Fruit fly (Drosophila melanogaster) whole organism, embryonic: ENCODE data around the gene pnt.
A peak's percentile ranks its signal among the peaks of the same experiment; 100 is the strongest.

ENCODE experiments used
- ATbp ChIP-seq: fragments of 200-800 bp; sonication (Bioruptor generic); optimal IDR thresholded peaks from 2 replicates; lab custom pipeline; 2017; ENCODE audit warnings: missing biosample characterization, mild to moderate bottlenecking, missing genetic modification characterization, missing genetic modification reagents
- Atf-2 ChIP-seq: fragments of 200-800 bp; sonication (Bioruptor generic); optimal IDR thresholded peaks from 2 replicates; lab custom pipeline; 2016; ENCODE audit warnings: missing biosample characterization, missing genetic modification characterization
- CG10274 ChIP-seq: fragments of 200-800 bp; sonication (Bioruptor generic); optimal IDR thresholded peaks from 3 replicates; lab custom pipeline; 2017; ENCODE audit warnings: missing biosample characterization, mild to moderate bottlenecking, missing genetic modification characterization
- CG10462 ChIP-seq: fragments of 200-800 bp; sonication (Bioruptor generic); optimal IDR thresholded peaks from 2 replicates; lab custom pipeline; 2016; ENCODE audit warnings: missing biosample characterization, missing genetic modification characterization
- CG1233 ChIP-seq: fragments of 200-800 bp; sonication (Bioruptor generic); optimal IDR thresholded peaks from 4 replicates; lab custom pipeline; 2018; ENCODE audit warnings: missing biosample characterization, mild to moderate bottlenecking, missing genetic modification characterization
- CG13424 ChIP-seq: fragments of 200-800 bp; sonication (Bioruptor generic); optimal IDR thresholded peaks from 2 replicates; lab custom pipeline; 2019; ENCODE audit warnings: missing biosample characterization, mild to moderate bottlenecking, missing genetic modification characterization, moderate library complexity
- CG14014 ChIP-seq: fragments of 200-800 bp; sonication (Bioruptor generic); IDR thresholded peaks from 2 replicates; pipeline ENCODE4 v1.3.6; 2022; ENCODE audit warnings: missing biosample characterization, missing genetic modification characterization
- CG14050 ChIP-seq: fragments of 200-800 bp; sonication (Bioruptor generic); IDR thresholded peaks from 3 replicates; pipeline ENCODE4 v1.3.6; 2022; ENCODE audit warnings: missing biosample characterization, missing genetic modification characterization
- CG18599 ChIP-seq: fragments of 200-800 bp; sonication (Bioruptor generic); optimal IDR thresholded peaks from 3 replicates; lab custom pipeline; 2017; ENCODE audit warnings: missing biosample characterization, missing genetic modification characterization, mild to moderate bottlenecking, moderate library complexity, missing genetic modification reagents
- CG2202 ChIP-seq: fragments of 200-800 bp; sonication (Bioruptor generic); optimal IDR thresholded peaks from 2 replicates; lab custom pipeline; 2018; ENCODE audit warnings: missing biosample characterization, mild to moderate bottlenecking, missing genetic modification characterization
- CG2678 ChIP-seq: fragments of 200-800 bp; sonication (Bioruptor generic); optimal IDR thresholded peaks from 3 replicates; lab custom pipeline; 2019; ENCODE audit warnings: missing biosample characterization, mild to moderate bottlenecking, missing genetic modification characterization, moderate library complexity
- CG2889 ChIP-seq: fragments of 200-800 bp; sonication (Bioruptor generic); IDR thresholded peaks from 3 replicates; pipeline ENCODE4 v1.3.6; 2022; ENCODE audit warnings: missing biosample characterization, missing genetic modification characterization
- CG32767 ChIP-seq: fragments of 200-800 bp; sonication (Bioruptor generic); IDR thresholded peaks from 2 replicates; pipeline ENCODE4 v1.3.6; 2022; ENCODE audit warnings: missing biosample characterization, missing genetic modification characterization
- CG33213 ChIP-seq: fragments of 200-800 bp; sonication (Bioruptor generic); optimal IDR thresholded peaks from 3 replicates; lab custom pipeline; 2016; ENCODE audit warnings: missing biosample characterization, missing genetic modification characterization
- CG43689 ChIP-seq: fragments of 200-800 bp; sonication (Bioruptor generic); IDR thresholded peaks from 2 replicates; pipeline ENCODE4 v1.3.6; 2022; ENCODE audit warnings: missing biosample characterization, missing genetic modification characterization
- CG4854 ChIP-seq: fragments of 200-800 bp; sonication (Bioruptor generic); optimal IDR thresholded peaks from 2 replicates; lab custom pipeline; 2016; ENCODE audit warnings: missing biosample characterization, missing genetic modification characterization, inconsistent platforms
- CG6254 ChIP-seq: fragments of 200-800 bp; sonication (Bioruptor generic); optimal IDR thresholded peaks from 3 replicates; lab custom pipeline; 2017; ENCODE audit warnings: mild to moderate bottlenecking, missing biosample characterization, missing genetic modification reagents, missing genetic modification characterization
- CG6272 ChIP-seq: fragments of 200-800 bp; sonication (Bioruptor generic); IDR thresholded peaks from 2 replicates; pipeline ENCODE4 v1.3.6; 2022; ENCODE audit warnings: missing biosample characterization, missing genetic modification characterization
- Camta ChIP-seq: fragments of 200-800 bp; sonication (Bioruptor generic); optimal IDR thresholded peaks from 2 replicates; lab custom pipeline; 2016; ENCODE audit warnings: missing biosample characterization, missing genetic modification characterization
- CkIIα-i1 ChIP-seq: fragments of 200-800 bp; sonication (Bioruptor generic); IDR thresholded peaks from 2 replicates; pipeline ENCODE4 v1.3.6; 2022; ENCODE audit warnings: missing biosample characterization, missing genetic modification characterization
- D19B ChIP-seq: fragments of 200-800 bp; sonication (Bioruptor generic); optimal IDR thresholded peaks from 2 replicates; lab custom pipeline; 2017; ENCODE audit warnings: missing biosample characterization, mild to moderate bottlenecking, missing genetic modification characterization
- Dbx ChIP-seq: fragments of 200-800 bp; sonication (Bioruptor generic); IDR thresholded peaks from 3 replicates; pipeline ENCODE4 v1.3.6; 2022; ENCODE audit warnings: missing biosample characterization, missing genetic modification characterization
- Dll ChIP-seq: fragments of 200-800 bp; sonication (Bioruptor generic); IDR thresholded peaks from 4 replicates; pipeline ENCODE4 v1.3.6; 2022; ENCODE audit warnings: missing biosample characterization, missing genetic modification characterization; ENCODE audit not compliant: partially characterized antibody
- E2f2 ChIP-seq: fragments of 200-800 bp; sonication (Bioruptor generic); IDR thresholded peaks from 2 replicates; pipeline ENCODE4 v1.3.6; 2022; ENCODE audit warnings: missing biosample characterization, missing genetic modification characterization
- GATAe ChIP-seq: fragments of 200-800 bp; sonication (Bioruptor generic); conservative IDR thresholded peaks from 2 replicates; pipeline ENCODE4 v1.3.6; 2022; ENCODE audit warnings: missing biosample characterization, missing genetic modification characterization
- Gug ChIP-seq: fragments of 200-800 bp; sonication (Bioruptor generic); IDR thresholded peaks from 4 replicates; pipeline ENCODE4 v1.3.6; 2022; ENCODE audit warnings: missing biosample characterization, missing genetic modification characterization
- H2.0 ChIP-seq: fragments of 200-800 bp; sonication (Bioruptor generic); IDR thresholded peaks from 2 replicates; pipeline ENCODE4 v1.3.6; 2022; ENCODE audit warnings: missing biosample characterization, missing genetic modification characterization
- HLHmδ ChIP-seq: fragments of 200-800 bp; sonication (Bioruptor generic); optimal IDR thresholded peaks from 2 replicates; lab custom pipeline; 2018; ENCODE audit warnings: missing biosample characterization, mild to moderate bottlenecking, missing genetic modification characterization, moderate library complexity
- Oaz ChIP-seq: fragments of 200-800 bp; sonication (Bioruptor generic); IDR thresholded peaks from 2 replicates; pipeline ENCODE4 v1.3.6; 2022; ENCODE audit warnings: missing biosample characterization, missing genetic modification characterization
- ap ChIP-seq: fragments of 200-800 bp; sonication (Bioruptor generic); IDR thresholded peaks from 2 replicates; pipeline ENCODE4 v1.3.6; 2022; ENCODE audit warnings: missing biosample characterization, missing genetic modification characterization
- ato ChIP-seq: fragments of 200-800 bp; sonication (Bioruptor generic); IDR thresholded peaks from 2 replicates; pipeline ENCODE4 v1.3.6; 2022; ENCODE audit warnings: missing biosample characterization, missing genetic modification characterization; ENCODE audit not compliant: partially characterized antibody
- az2 ChIP-seq: fragments of 200-800 bp; sonication (Bioruptor generic); optimal IDR thresholded peaks from 3 replicates; lab custom pipeline; 2016; ENCODE audit warnings: missing biosample characterization, missing genetic modification characterization
- chif ChIP-seq, 2 experiments: fragments of 200-800 bp; sonication (Bioruptor generic); optimal IDR thresholded peaks; 3 replicates each; lab custom pipeline; 2016; ENCODE audit warnings: missing biosample characterization in 2 of 2, missing genetic modification characterization in 2 of 2
- cwo ChIP-seq: fragments of 200-800 bp; sonication (Bioruptor generic); optimal IDR thresholded peaks from 3 replicates; lab custom pipeline; 2017; ENCODE audit warnings: missing biosample characterization, missing genetic modification characterization, mild to moderate bottlenecking, moderate library complexity, missing genetic modification reagents
- gce ChIP-seq: fragments of 200-800 bp; sonication (Bioruptor generic); IDR thresholded peaks from 3 replicates; pipeline ENCODE4 v1.3.6; 2022; ENCODE audit warnings: missing biosample characterization, missing genetic modification characterization
- gcm2 ChIP-seq: fragments of 200-800 bp; sonication (Bioruptor generic); optimal IDR thresholded peaks from 2 replicates; lab custom pipeline; 2016; ENCODE audit warnings: missing biosample characterization, missing genetic modification characterization
- grn ChIP-seq: fragments of 200-800 bp; sonication (Bioruptor generic); optimal IDR thresholded peaks from 3 replicates; lab custom pipeline; 2017; ENCODE audit warnings: missing biosample characterization, missing genetic modification characterization
- ind ChIP-seq: fragments of 200-800 bp; sonication (Bioruptor generic); optimal IDR thresholded peaks from 3 replicates; lab custom pipeline; 2016; ENCODE audit warnings: missing biosample characterization, missing genetic modification characterization
- inv ChIP-seq: fragments of 200-800 bp; sonication (Bioruptor generic); IDR thresholded peaks from 2 replicates; pipeline ENCODE4 v1.3.6; 2022; ENCODE audit warnings: missing biosample characterization, missing genetic modification characterization; ENCODE audit not compliant: partially characterized antibody
- lov ChIP-seq, 2 experiments: fragments of 200-800 bp in 1 of 2; fragments of >200 bp in 1 of 2; sonication (Bioruptor generic) in 1 of 2; IDR thresholded peaks in 1 of 2; optimal IDR thresholded peaks in 1 of 2; 2 replicates in 1 of 2; 3 replicates in 1 of 2; pipeline versions ENCODE4 v1.3.6 to Lab custom; 2017 to 2022; ENCODE audit warnings: missing biosample characterization in 1 of 2, missing genetic modification characterization in 1 of 2
- nerfin-1 ChIP-seq: fragments of 200-800 bp; sonication (Bioruptor generic); optimal IDR thresholded peaks from 3 replicates; lab custom pipeline; 2019; ENCODE audit warnings: missing biosample characterization, mild to moderate bottlenecking, missing genetic modification characterization, moderate library complexity
- org-1 ChIP-seq: fragments of 200-800 bp; sonication (Bioruptor generic); optimal IDR thresholded peaks from 2 replicates; lab custom pipeline; 2017; ENCODE audit warnings: missing biosample characterization, missing genetic modification characterization
- p53 ChIP-seq: fragments of 200-800 bp; sonication (Bioruptor generic); optimal IDR thresholded peaks from 2 replicates; lab custom pipeline; 2016; ENCODE audit warnings: missing biosample characterization, missing genetic modification characterization
- seq ChIP-seq: fragments of 200-800 bp; sonication (Bioruptor generic); IDR thresholded peaks from 2 replicates; pipeline ENCODE4 v1.3.6; 2022; ENCODE audit warnings: missing biosample characterization, missing genetic modification characterization
- sisA ChIP-seq: fragments of 200-800 bp; sonication (Bioruptor generic); IDR thresholded peaks from 2 replicates; pipeline ENCODE4 v1.3.6; 2022; ENCODE audit warnings: missing biosample characterization, missing genetic modification characterization
- sr ChIP-seq: fragments of 200-800 bp; sonication (Bioruptor generic); IDR thresholded peaks from 3 replicates; pipeline ENCODE4 v1.3.6; 2022; ENCODE audit warnings: missing biosample characterization, missing genetic modification characterization
- ssp ChIP-seq: fragments of 200-800 bp; sonication (Bioruptor generic); IDR thresholded peaks from 2 replicates; pipeline ENCODE4 v1.3.6; 2022; ENCODE audit warnings: missing biosample characterization, missing genetic modification characterization
- tin ChIP-seq: fragments of 200-800 bp; sonication (Bioruptor generic); optimal IDR thresholded peaks from 3 replicates; lab custom pipeline; 2016; ENCODE audit warnings: missing biosample characterization, missing genetic modification characterization
- twi ChIP-seq: fragments of 200-800 bp; optimal IDR thresholded peaks from 2 replicates; lab custom pipeline; 2019; ENCODE audit warnings: missing biosample characterization, mild to moderate bottlenecking, missing genetic modification characterization, moderate library complexity
- tx ChIP-seq: fragments of 200-800 bp; sonication (Bioruptor generic); optimal IDR thresholded peaks from 2 replicates; lab custom pipeline; 2016; ENCODE audit warnings: missing biosample characterization, missing genetic modification characterization

pnt gene

DNA sequence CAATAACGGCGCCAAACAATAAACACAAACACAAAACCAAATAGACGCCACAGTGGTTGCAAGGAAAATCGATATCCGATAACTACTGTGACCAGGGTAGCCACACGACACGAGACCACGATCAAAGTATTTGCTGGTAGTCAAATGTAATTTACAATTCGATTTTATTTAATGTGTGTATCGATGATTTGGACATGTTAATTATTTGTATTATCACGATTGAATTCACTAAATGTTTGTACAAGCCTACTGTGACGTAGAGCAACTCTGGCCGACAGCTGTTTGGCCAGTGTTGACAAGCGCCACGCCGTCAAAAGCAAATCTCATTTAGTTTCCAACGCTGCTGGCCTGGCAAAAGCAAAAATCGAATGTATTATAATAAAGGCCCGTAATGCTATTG, 94.7 kb downstream of the pnt start, which contains the start of the genes Rad60 and EloA (continued):
- TF ChIP-seq E2f2 (GFP tag; lab: Robert Waterston, UW) (peak; percentile 73), CG33213 (GFP tag; lab: Kevin White, UChicago) (peak; percentile 84), CG6272 (peak; percentile 42; the same call in 1 of the 2 replicates), HLHmδ (no peak), CG14050 (GFP tag; lab: Robert Waterston, UW) (no peak; the same call in 2 of the 3 replicates), Camta (GFP tag; lab: Kevin White, UChicago) (peak; percentile 83), H2.0 (peak; percentile 69), tx (GFP tag; lab: Kevin White, UChicago) (peak; percentile 82), CG2889 (0 out of 3 replicates have a peak, but pooled peaks have one; percentile 45), cwo (GFP tag; lab: Kevin White, UChicago) (peak; percentile 32), tin (GFP tag; lab: Kevin White, UChicago) (peak; percentile 79), ssp (GFP tag; lab: Robert Waterston, UW) (peak; percentile 27; the same call in 1 of the 2 replicates), CkIIα-i1 (no peak), sisA (GFP tag; lab: Robert Waterston, UW) (peak; percentile 64), Dbx (peak; percentile 78; the same call in 2 of the 3 replicates), CG1233 (GFP tag; lab: Kevin White, UChicago) (peak; percentile 46), az2 (GFP tag; lab: Kevin White, UChicago) (peak; percentile 83), CG13424 (tag; lab: Kevin White, UChicago) (peak; percentile 66), twi (tag; lab: Kevin White, UChicago) (peak; percentile 55), sr (GFP tag; lab: Robert Waterston, UW) (no peak), CG18599 (peak; percentile 78), gce (no peak), gcm2 (GFP tag; lab: Kevin White, UChicago) (peak; percentile 71), p53 (GFP tag; lab: Kevin White, UChicago) (peak; percentile 58), CG6254 (GFP tag; lab: Kevin White, UChicago) (no peak), Atf-2 (GFP tag; lab: Kevin White, UChicago) (peak; percentile 83), CG2202 (tag; lab: Kevin White, UChicago) (peak; percentile 52), CG10274 (no peak), ap (GFP tag; lab: Robert Waterston, UW) (no peak), ato (GFP tag; lab: Robert Waterston, UW) (peak; percentile 64), inv (GFP tag; lab: Robert Waterston, UW) (peak; percentile 37), CG4854 (GFP tag; lab: Kevin White, UChicago) (peak; percentile 74), CG10462 (GFP tag; lab: Kevin White, UChicago) (peak; percentile 45), Dll (GFP tag; lab: Robert Waterston, UW) (peak; percentile 79; the same call in 3 of the 4 replicates), lov (optimal IDR thresholded peaks at IDR 0.05; lab: Kevin White, UChicago) (no peak), lov (GFP tag; IDR thresholded peaks at IDR 0.05; lab: Robert Waterston, UW) (0 out of 3 replicates have a peak, but pooled peaks have one; percentile 46), grn (GFP tag; lab: Kevin White, UChicago) (peak; percentile 36), Gug (GFP tag; lab: Robert Waterston, UW) (peak; percentile 59), CG32767 (GFP tag; lab: Robert Waterston, UW) (peak; percentile 61; the same call in 1 of the 2 replicates), nerfin-1 (tag; lab: Kevin White, UChicago) (peak; percentile 53), GATAe (GFP tag; lab: Robert Waterston, UW) (no peak), chif (GFP tag; optimal IDR thresholded peaks at IDR 0.05; lab: Kevin White, UChicago) (peak; percentile 82 to 85), Oaz (GFP tag; lab: Robert Waterston, UW) (no peak), CG2678 (tag; lab: Kevin White, UChicago) (peak; percentile 68), seq (peak; percentile 52; the same call in 1 of the 2 replicates), ind (GFP tag; lab: Kevin White, UChicago) (peak; percentile 83), CG14014 (GFP tag; lab: Robert Waterston, UW) (peak; percentile 46), org-1 (GFP tag; lab: Kevin White, UChicago) (peak; percentile 37), ATbp (GFP tag; lab: Kevin White, UChicago) (peak; percentile 18), CG43689 (GFP tag; lab: Robert Waterston, UW) (no peak), D19B (peak; percentile 20)
